Fruit fly (Drosophila melanogaster) whole organism, wandering third instar larva: Measurements from ENCODE around the gene rdog.

Experiments
- Abd-B ChIP-seq: fragments of >200 bp; optimal IDR thresholded peaks from 2 replicates; lab custom pipeline; 2017; ENCODE audit warnings: missing biosample characterization, missing genetic modification characterization
- CG32264 ChIP-seq: fragments of 200-800 bp; sonication (Bioruptor generic); optimal IDR thresholded peaks from 2 replicates; lab custom pipeline; 2016; ENCODE audit warnings: missing biosample characterization, missing genetic modification characterization
- CG9705 ChIP-seq: fragments of 200-800 bp; sonication (Bioruptor generic); optimal IDR thresholded peaks from 2 replicates; lab custom pipeline; 2018; ENCODE audit warnings: missing biosample characterization, mild to moderate bottlenecking, missing genetic modification characterization
- CrebA ChIP-seq: fragments of 200-800 bp; sonication (Bioruptor generic); optimal IDR thresholded peaks from 2 replicates; lab custom pipeline; 2016; ENCODE audit warnings: missing biosample characterization, mild to moderate bottlenecking, missing genetic modification characterization, borderline replicate concordance
- Dfd ChIP-seq: fragments of >200 bp; optimal IDR thresholded peaks from 2 replicates; lab custom pipeline; 2017; ENCODE audit warnings: missing biosample characterization, missing genetic modification characterization
- Dif ChIP-seq: fragments of 200-275, 200-300 bp; sonication (Bioruptor generic); optimal IDR thresholded peaks from 2 replicates; lab custom pipeline; 2018; ENCODE audit warnings: missing biosample characterization, missing genetic modification characterization; ENCODE audit not compliant: partially characterized antibody
- GATAd ChIP-seq: sonication (Bioruptor generic); optimal IDR thresholded peaks from 2 replicates; lab custom pipeline; 2016; ENCODE audit warnings: missing biosample characterization, missing genetic modification characterization
- HLH106 ChIP-seq: fragments of 200-800 bp; optimal IDR thresholded peaks from 3 replicates; lab custom pipeline; 2019; ENCODE audit warnings: missing biosample characterization, mild to moderate bottlenecking, missing genetic modification characterization, moderate library complexity
- Hnf4 ChIP-seq: fragments of 200-800 bp; sonication (Bioruptor generic); optimal IDR thresholded peaks from 2 replicates; lab custom pipeline; 2016; ENCODE audit warnings: missing biosample characterization, mild to moderate bottlenecking, missing genetic modification characterization
- Hr78 ChIP-seq: fragments of >200 bp; optimal IDR thresholded peaks from 2 replicates; lab custom pipeline; 2017; ENCODE audit warnings: missing biosample characterization, missing genetic modification characterization
- Hr83 ChIP-seq: fragments of 200-300 bp; sonication (Bioruptor generic); optimal IDR thresholded peaks from 2 replicates; lab custom pipeline; 2016; ENCODE audit warnings: missing biosample characterization, mild to moderate bottlenecking, missing genetic modification characterization, moderate library complexity; ENCODE audit not compliant: poor library complexity, severe bottlenecking
- Jra ChIP-seq: sonication (Bioruptor generic); optimal IDR thresholded peaks from 2 replicates; lab custom pipeline; 2016; ENCODE audit warnings: missing biosample characterization, missing genetic modification characterization
- Mio ChIP-seq: sonication (Bioruptor generic); optimal IDR thresholded peaks from 2 replicates; lab custom pipeline; 2016; ENCODE audit warnings: missing biosample characterization, missing genetic modification characterization
- Myc ChIP-seq: fragments of >200 bp; optimal IDR thresholded peaks from 2 replicates; lab custom pipeline; 2017
- N ChIP-seq: fragments of >200 bp; optimal IDR thresholded peaks from 2 replicates; lab custom pipeline; 2018; ENCODE audit warnings: missing biosample characterization, missing external identifiers, missing genetic modification characterization
- OdsH ChIP-seq: fragments of 200-800 bp; sonication (Bioruptor generic); optimal IDR thresholded peaks from 2 replicates; lab custom pipeline; 2016; ENCODE audit warnings: missing biosample characterization, mild to moderate bottlenecking, missing genetic modification characterization
- Rel ChIP-seq, 2 experiments: fragments of 200-800 bp; sonication (Bioruptor generic) in 1 of 2; optimal IDR thresholded peaks; 2 replicates in 1 of 2; 3 replicates in 1 of 2; lab custom pipeline; 2016 to 2019; ENCODE audit warnings: mild to moderate bottlenecking in 2 of 2, missing biosample characterization in 2 of 2, missing genetic modification characterization in 2 of 2, moderate library complexity in 1 of 2
- Sp1 ChIP-seq: fragments of 200-800 bp; sonication (Bioruptor generic); optimal IDR thresholded peaks from 3 replicates; lab custom pipeline; 2019; ENCODE audit warnings: missing biosample characterization, mild to moderate bottlenecking, missing genetic modification characterization, moderate library complexity
- Vsx2 ChIP-seq: fragments of 200-300, 225-300 bp; sonication (Bioruptor generic); optimal IDR thresholded peaks from 2 replicates; lab custom pipeline; 2018; ENCODE audit warnings: missing biosample characterization, missing genetic modification characterization; ENCODE audit not compliant: partially characterized antibody
- br ChIP-seq: fragments of 200-800 bp; sonication (Bioruptor generic); optimal IDR thresholded peaks from 2 replicates; lab custom pipeline; 2016; ENCODE audit warnings: missing biosample characterization, missing genetic modification characterization
- brk ChIP-seq: fragments of 200-800 bp; sonication (Bioruptor generic); optimal IDR thresholded peaks from 2 replicates; lab custom pipeline; 2016; ENCODE audit warnings: missing biosample characterization, mild to moderate bottlenecking, missing genetic modification characterization
- dl ChIP-seq, 2 experiments: fragments of 175-275, 200-275 bp in 1 of 2; fragments of 200-275 bp in 1 of 2; sonication (Bioruptor generic); optimal IDR thresholded peaks; lab custom pipeline; 2018; ENCODE audit warnings: mild to moderate bottlenecking in 2 of 2, missing biosample characterization in 2 of 2, missing genetic modification characterization in 2 of 2, moderate library complexity in 2 of 2; ENCODE audit not compliant: partially characterized antibody in 2 of 2, insufficient read depth in 1 of 2
- dmrt93B ChIP-seq: fragments of 200-800 bp; sonication (Bioruptor generic); optimal IDR thresholded peaks from 2 replicates; lab custom pipeline; 2018; ENCODE audit warnings: missing biosample characterization, mild to moderate bottlenecking, missing genetic modification characterization
- dsf ChIP-seq: sonication (Bioruptor generic); optimal IDR thresholded peaks from 2 replicates; lab custom pipeline; 2016; ENCODE audit warnings: missing biosample characterization, missing genetic modification characterization, borderline replicate concordance
- ey ChIP-seq: fragments of 200-800 bp; sonication (Bioruptor generic); optimal IDR thresholded peaks from 2 replicates; lab custom pipeline; 2016; ENCODE audit warnings: missing biosample characterization, missing genetic modification characterization
- foxo ChIP-seq, 2 experiments: fragments of 200-800 bp; sonication (Bioruptor generic); optimal IDR thresholded peaks; 2 replicates in 1 of 2; 3 replicates in 1 of 2; lab custom pipeline; 2016 to 2017; ENCODE audit warnings: missing biosample characterization in 2 of 2, missing genetic modification characterization in 2 of 2
- fru ChIP-seq: fragments of 200-800 bp; sonication (Bioruptor generic); optimal IDR thresholded peaks from 3 replicates; lab custom pipeline; 2016; ENCODE audit warnings: missing biosample characterization, mild to moderate bottlenecking, missing genetic modification characterization
- h ChIP-seq: fragments of 200-800 bp; sonication (Bioruptor generic); optimal IDR thresholded peaks from 3 replicates; lab custom pipeline; 2016; ENCODE audit warnings: missing biosample characterization, mild to moderate bottlenecking, missing genetic modification characterization
- jim ChIP-seq: fragments of 175-275, 200-325 bp; sonication (Bioruptor generic); optimal IDR thresholded peaks from 2 replicates; lab custom pipeline; 2016; ENCODE audit warnings: missing biosample characterization, mild to moderate bottlenecking, missing genetic modification characterization
- lola ChIP-seq: fragments of >200 bp; optimal IDR thresholded peaks from 2 replicates; lab custom pipeline; 2017; ENCODE audit warnings: missing biosample characterization, missing genetic modification characterization
- pan ChIP-seq: fragments of >200 bp; optimal IDR thresholded peaks from 2 replicates; lab custom pipeline; 2017
- psq ChIP-seq: fragments of 200-800 bp; sonication (Bioruptor generic); optimal IDR thresholded peaks from 3 replicates; lab custom pipeline; 2017; ENCODE audit warnings: missing biosample characterization, mild to moderate bottlenecking, missing genetic modification characterization, moderate library complexity
- rgr ChIP-seq: fragments of 200-800 bp; sonication (Bioruptor generic); optimal IDR thresholded peaks from 3 replicates; lab custom pipeline; 2016; ENCODE audit warnings: missing biosample characterization, mild to moderate bottlenecking, missing genetic modification characterization
- sage ChIP-seq: fragments of 200-800 bp; sonication (Bioruptor generic); optimal IDR thresholded peaks from 2 replicates; lab custom pipeline; 2016; ENCODE audit warnings: missing biosample characterization, mild to moderate bottlenecking, missing genetic modification characterization
- sv ChIP-seq: fragments of 200-800 bp; sonication (Bioruptor generic); optimal IDR thresholded peaks from 3 replicates; lab custom pipeline; 2016; ENCODE audit warnings: missing biosample characterization, missing genetic modification characterization
- tai ChIP-seq: sonication (Bioruptor generic); optimal IDR thresholded peaks from 2 replicates; lab custom pipeline; 2016; ENCODE audit warnings: missing biosample characterization, missing genetic modification characterization
- usp ChIP-seq: fragments of >200 bp; optimal IDR thresholded peaks from 2 replicates; lab custom pipeline; 2017; ENCODE audit warnings: missing biosample characterization, missing genetic modification characterization
- woc ChIP-seq: sonication (Bioruptor generic); optimal IDR thresholded peaks from 2 replicates; lab custom pipeline; 2016; ENCODE audit warnings: missing biosample characterization, mild to moderate bottlenecking, missing genetic modification characterization

rdog gene

dm6 chr3R:29207012-29207656, 49.2 kb downstream of the rdog start:
- peak; percentile 63 for TF ChIP-seq br (GFP tag; lab: Kevin White, UChicago)
- TF ChIP-seq tai: no peak
- TF ChIP-seq CG32264 (GFP tag; lab: Kevin White, UChicago): no peak
- peak; percentile 52 for TF ChIP-seq brk
- TF ChIP-seq sage (GFP tag; lab: Kevin White, UChicago): peak; percentile 76
- peak in 1 of 2 experiments; percentile 18 for TF ChIP-seq dl (GFP tag; optimal IDR thresholded peaks at IDR 0.05; lab: Kevin White, UChicago; ENCODE audit: insufficient read depth in 1 of 2, partially characterized antibody in 2 of 2)
- TF ChIP-seq Hr78 (GFP tag; lab: Kevin White, UChicago): no peak
- TF ChIP-seq GATAd: no peak
- TF ChIP-seq fru (GFP tag; lab: Kevin White, UChicago): peak; percentile 80
- peak; percentile 86 for TF ChIP-seq CG9705
- TF ChIP-seq jim (GFP tag; lab: Kevin White, UChicago): no peak
- peak in 1 of 2 experiments; percentile 85 for TF ChIP-seq foxo (GFP tag; optimal IDR thresholded peaks at IDR 0.05; lab: Kevin White, UChicago)
- peak; percentile 50 for TF ChIP-seq woc
- TF ChIP-seq Abd-B (GFP tag; lab: Kevin White, UChicago): no peak
- no peak for TF ChIP-seq CrebA (GFP tag; lab: Kevin White, UChicago)
- TF ChIP-seq dsf (GFP tag; lab: Kevin White, UChicago): peak; percentile 42
- TF ChIP-seq N: peak; percentile 56
- TF ChIP-seq OdsH (GFP tag; lab: Kevin White, UChicago): peak; percentile 82
- no peak for TF ChIP-seq Rel (GFP tag; optimal IDR thresholded peaks at IDR 0.05; lab: Kevin White, UChicago)
- peak; percentile 68 for TF ChIP-seq Rel (tag; optimal IDR thresholded peaks at IDR 0.05; lab: Kevin White, UChicago)
- no peak for TF ChIP-seq pan (lab: Kevin White, UChicago)
- TF ChIP-seq usp (GFP tag; lab: Kevin White, UChicago): no peak
- TF ChIP-seq Hr83 (GFP tag; lab: Kevin White, UChicago): no peak
- TF ChIP-seq Mio (GFP tag; lab: Kevin White, UChicago): no peak
- no peak for TF ChIP-seq Myc (lab: Kevin White, UChicago)
- no peak for TF ChIP-seq sv (GFP tag; lab: Kevin White, UChicago)
- no peak for TF ChIP-seq Dif (GFP tag; lab: Kevin White, UChicago)
- TF ChIP-seq Vsx2 (GFP tag; lab: Kevin White, UChicago): no peak
- TF ChIP-seq rgr (GFP tag; lab: Kevin White, UChicago): peak; percentile 80
- TF ChIP-seq Jra (GFP tag; lab: Kevin White, UChicago): peak; percentile 9
- peak; percentile 88 for TF ChIP-seq Sp1
- TF ChIP-seq dmrt93B (GFP tag; lab: Kevin White, UChicago): peak; percentile 80
- TF ChIP-seq h (GFP tag; lab: Kevin White, UChicago): peak; percentile 87
- TF ChIP-seq Dfd (GFP tag; lab: Kevin White, UChicago): peak; percentile 55
- peak; percentile 92 for TF ChIP-seq HLH106 (tag; lab: Kevin White, UChicago)
- TF ChIP-seq lola (GFP tag; lab: Kevin White, UChicago): no peak
- TF ChIP-seq ey: peak; percentile 72
- TF ChIP-seq psq (GFP tag; lab: Kevin White, UChicago): peak; percentile 91
- peak; percentile 74 for TF ChIP-seq Hnf4 (GFP tag; lab: Kevin White, UChicago)
- TF ChIP-seq, all 38 proteins: peak for 22

- TF ChIP-seq N (no peak), br (GFP tag; lab: Kevin White, UChicago) (peak; percentile 60), CG32264 (GFP tag; lab: Kevin White, UChicago) (no peak), HLH106 (tag; lab: Kevin White, UChicago) (peak; percentile 27), rgr (GFP tag; lab: Kevin White, UChicago) (peak; percentile 40), foxo (GFP tag; optimal IDR thresholded peaks at IDR 0.05; lab: Kevin White, UChicago) (peak in 1 of 2 experiments; percentile 55), h (GFP tag; lab: Kevin White, UChicago) (peak; percentile 45), Dif (GFP tag; lab: Kevin White, UChicago) (no peak), sage (GFP tag; lab: Kevin White, UChicago) (no peak), dmrt93B (GFP tag; lab: Kevin White, UChicago) (no peak), OdsH (GFP tag; lab: Kevin White, UChicago) (no peak), Rel (GFP tag; optimal IDR thresholded peaks at IDR 0.05; lab: Kevin White, UChicago) (no peak), Rel (tag; optimal IDR thresholded peaks at IDR 0.05; lab: Kevin White, UChicago) (no peak), Sp1 (peak; percentile 26), pan (lab: Kevin White, UChicago) (no peak), sv (GFP tag; lab: Kevin White, UChicago) (peak; percentile 6), Abd-B (GFP tag; lab: Kevin White, UChicago) (no peak), ey (peak; percentile 37), tai (no peak), dsf (GFP tag; lab: Kevin White, UChicago) (no peak), Hnf4 (GFP tag; lab: Kevin White, UChicago) (peak; percentile 12), psq (GFP tag; lab: Kevin White, UChicago) (peak; percentile 5), CG9705 (no peak), fru (GFP tag; lab: Kevin White, UChicago) (peak; percentile 61), woc (peak; percentile 11)
These were observed 50.1 kb downstream of the rdog start for dm6 chr3R:29207996-29208395.
